Worm (Caenorhabditis elegans) whole organism, young adult: ENCODE results near the gene C02F4.4.

Source experiments
- B0261.1 ChIP-seq: sonication (generic microtip); optimal IDR thresholded peaks from 2 replicates; lab custom pipeline; 2016; ENCODE audit warnings: mild to moderate bottlenecking, missing genetic modification characterization, moderate library complexity, missing compliant biosample characterization
- B0336.3 ChIP-seq: fragments of 200-800 bp; sonication (Bioruptor generic); IDR thresholded peaks from 2 replicates; pipeline ENCODE4 v1.3.6; 2022; ENCODE audit warnings: missing genetic modification characterization, missing compliant biosample characterization
- D2030.7 ChIP-seq: fragments of 200-800 bp; sonication (Bioruptor generic); IDR thresholded peaks from 2 replicates; pipeline ENCODE4 v1.3.6; 2022; ENCODE audit warnings: missing genetic modification reagents, missing genetic modification characterization, missing compliant biosample characterization
- F22D6.2 ChIP-seq: sonication (generic microtip); optimal IDR thresholded peaks from 2 replicates; lab custom pipeline; 2016; ENCODE audit warnings: mild to moderate bottlenecking, missing genetic modification characterization, missing compliant biosample characterization
- F33H1.4 ChIP-seq: fragments of 200-800 bp; sonication (Bioruptor generic); IDR thresholded peaks from 2 replicates; pipeline ENCODE4 v1.3.6; 2022; ENCODE audit warnings: missing genetic modification reagents, missing genetic modification characterization, missing compliant biosample characterization
- F49E8.2 ChIP-seq: sonication (generic microtip); optimal IDR thresholded peaks from 3 replicates; lab custom pipeline; 2017; ENCODE audit warnings: missing genetic modification characterization, mild to moderate bottlenecking, missing compliant biosample characterization, antibody characterized with exemption, moderate library complexity; ENCODE audit not compliant: insufficient read depth
- F52B5.7 ChIP-seq: sonication (generic microtip); optimal IDR thresholded peaks from 2 replicates; lab custom pipeline; 2016; ENCODE audit warnings: mild to moderate bottlenecking, missing genetic modification characterization, missing compliant biosample characterization
- K11D2.4 ChIP-seq: fragments of 200-800 bp; sonication (Bioruptor generic); IDR thresholded peaks from 2 replicates; pipeline ENCODE4 v1.3.6; 2022; ENCODE audit warnings: missing genetic modification reagents, missing genetic modification characterization, missing compliant biosample characterization
- T26A5.8 ChIP-seq: sonication (generic microtip); optimal IDR thresholded peaks from 2 replicates; lab custom pipeline; 2016; ENCODE audit warnings: missing genetic modification characterization, missing compliant biosample characterization
- Y53G8AR.9 ChIP-seq: fragments of 200-800 bp; sonication (Bioruptor generic); conservative IDR thresholded peaks from 2 replicates; pipeline ENCODE4 v1.3.6; 2022; ENCODE audit warnings: missing genetic modification reagents, missing genetic modification characterization, missing compliant biosample characterization
- aptf-2 ChIP-seq: fragments of 200-800 bp; sonication (Bioruptor generic); conservative IDR thresholded peaks from 2 replicates; pipeline ENCODE4 v1.3.6; 2022; ENCODE audit warnings: missing genetic modification reagents, missing genetic modification characterization, missing compliant biosample characterization
- aptf-3 ChIP-seq: fragments of 200-800 bp; sonication (Bioruptor generic); IDR thresholded peaks from 2 replicates; pipeline ENCODE4 v1.3.6; 2022; ENCODE audit warnings: missing genetic modification characterization, missing compliant biosample characterization
- atf-7 ChIP-seq: sonication (generic microtip); optimal IDR thresholded peaks from 2 replicates; lab custom pipeline; 2017; ENCODE audit warnings: mild to moderate bottlenecking, missing genetic modification characterization, missing compliant biosample characterization
- attf-3 ChIP-seq: fragments of 200-800 bp; sonication (Bioruptor generic); conservative IDR thresholded peaks from 2 replicates; pipeline ENCODE4 v1.3.6; 2022; ENCODE audit warnings: missing genetic modification reagents, missing genetic modification characterization, missing compliant biosample characterization
- bed-1 ChIP-seq: fragments of 200-800 bp; sonication (Bioruptor generic); IDR thresholded peaks from 2 replicates; pipeline ENCODE4 v1.3.6; 2022; ENCODE audit warnings: missing genetic modification reagents, missing genetic modification characterization, missing compliant biosample characterization
- cebp-1 ChIP-seq, 2 experiments: fragments of 200-800 bp in 1 of 2; sonication (Bioruptor generic) in 1 of 2; sonication (generic microtip) in 1 of 2; IDR thresholded peaks in 1 of 2; optimal IDR thresholded peaks in 1 of 2; 2 replicates each; pipeline versions ENCODE4 v1.3.6 to Lab custom; 2017 to 2022; ENCODE audit warnings: missing compliant biosample characterization in 2 of 2, missing genetic modification characterization in 2 of 2, mild to moderate bottlenecking in 1 of 2, missing genetic modification reagents in 1 of 2, moderate library complexity in 1 of 2
- ceh-100 ChIP-seq: fragments of 200-800 bp; sonication (Bioruptor generic); IDR thresholded peaks from 2 replicates; pipeline ENCODE4 v1.3.6; 2022; ENCODE audit warnings: missing genetic modification reagents, missing genetic modification characterization, missing compliant biosample characterization
- ceh-40 ChIP-seq: fragments of 200-800 bp; sonication (Bioruptor generic); IDR thresholded peaks from 2 replicates; pipeline ENCODE4 v1.3.6; 2022; ENCODE audit warnings: missing genetic modification characterization, missing compliant biosample characterization
- ceh-58 ChIP-seq: fragments of 200-800 bp; sonication (Bioruptor generic); IDR thresholded peaks from 2 replicates; pipeline ENCODE4 v1.3.6; 2022; ENCODE audit warnings: missing genetic modification characterization, missing compliant biosample characterization
- ceh-79 ChIP-seq: sonication (generic microtip); optimal IDR thresholded peaks from 2 replicates; lab custom pipeline; 2017; ENCODE audit warnings: mild to moderate bottlenecking, missing genetic modification characterization, missing compliant biosample characterization
- chd-7 ChIP-seq: sonication (generic microtip); optimal IDR thresholded peaks from 2 replicates; lab custom pipeline; 2016; ENCODE audit warnings: mild to moderate bottlenecking, missing genetic modification characterization, moderate library complexity, missing compliant biosample characterization
- die-1 ChIP-seq: sonication (generic microtip); optimal IDR thresholded peaks from 2 replicates; lab custom pipeline; 2016; ENCODE audit warnings: missing genotype, mild to moderate bottlenecking, missing genetic modification characterization, missing compliant biosample characterization
- dpl-1 ChIP-seq: fragments of 150-350 bp; optimal IDR thresholded peaks from 2 replicates; lab custom pipeline; 2014; ENCODE audit warnings: missing biosample characterization, missing genetic modification reagents, missing genetic modification characterization
- egl-18 ChIP-seq: fragments of 200-800 bp; sonication (Bioruptor generic); IDR thresholded peaks from 2 replicates; pipeline ENCODE4 v1.3.6; 2022; ENCODE audit warnings: missing genetic modification reagents, missing genetic modification characterization, missing compliant biosample characterization
- egl-44 ChIP-seq: fragments of 200-800 bp; sonication (Bioruptor generic); IDR thresholded peaks from 2 replicates; pipeline ENCODE4 v1.3.6; 2022; ENCODE audit warnings: missing genetic modification reagents, missing genetic modification characterization, missing compliant biosample characterization
- ets-4 ChIP-seq: fragments of 200-800 bp; sonication (Bioruptor generic); optimal IDR thresholded peaks from 2 replicates; lab custom pipeline; 2018; ENCODE audit warnings: mild to moderate bottlenecking, missing genetic modification characterization, missing compliant biosample characterization
- fkh-3 ChIP-seq: sonication (generic microtip); optimal IDR thresholded peaks from 2 replicates; lab custom pipeline; 2016; ENCODE audit warnings: mild to moderate bottlenecking, missing genetic modification characterization, missing compliant biosample characterization
- him-1 ChIP-seq: sonication (generic microtip); optimal IDR thresholded peaks from 2 replicates; lab custom pipeline; 2016; ENCODE audit warnings: missing genotype, missing genetic modification reagents, missing genetic modification characterization, missing compliant biosample characterization
- hlh-12 ChIP-seq: sonication (generic microtip); optimal IDR thresholded peaks from 2 replicates; lab custom pipeline; 2016; ENCODE audit warnings: missing genetic modification characterization, missing compliant biosample characterization
- hlh-26 ChIP-seq: fragments of 200-800 bp; sonication (Bioruptor generic); conservative IDR thresholded peaks from 2 replicates; pipeline ENCODE4 v1.3.6; 2022; ENCODE audit warnings: missing genetic modification reagents, missing genetic modification characterization, missing compliant biosample characterization
- hrde-1 ChIP-seq: sonication (generic microtip); optimal IDR thresholded peaks from 2 replicates; lab custom pipeline; 2016; ENCODE audit warnings: missing genetic modification characterization, mild to moderate bottlenecking, missing compliant biosample characterization, moderate library complexity, missing genotype, missing genetic modification reagents, borderline replicate concordance
- hsf-1 ChIP-seq: fragments of 200-800 bp; sonication (Bioruptor generic); IDR thresholded peaks from 2 replicates; pipeline ENCODE4 v1.3.6; 2022; ENCODE audit warnings: missing genetic modification reagents, missing genetic modification characterization, missing compliant biosample characterization
- lag-1 ChIP-seq: fragments of 200-800 bp; sonication (Bioruptor generic); IDR thresholded peaks from 2 replicates; pipeline ENCODE4 v1.3.6; 2022; ENCODE audit warnings: missing genetic modification reagents, missing genetic modification characterization, missing compliant biosample characterization
- lin-26 ChIP-seq: fragments of 200-800 bp; sonication (Bioruptor generic); IDR thresholded peaks from 2 replicates; pipeline ENCODE4 v1.3.6; 2022; ENCODE audit warnings: missing genetic modification reagents, missing genetic modification characterization, missing compliant biosample characterization
- lsy-27 ChIP-seq: sonication (generic microtip); optimal IDR thresholded peaks from 2 replicates; lab custom pipeline; 2017; ENCODE audit warnings: missing genetic modification characterization, mild to moderate bottlenecking, missing compliant biosample characterization, antibody characterized with exemption, missing genotype, borderline replicate concordance; ENCODE audit not compliant: insufficient read depth
- madf-8 ChIP-seq: fragments of 200-800 bp; sonication (Bioruptor generic); conservative IDR thresholded peaks from 2 replicates; pipeline ENCODE4 v1.3.6; 2022; ENCODE audit warnings: missing genetic modification reagents, missing genetic modification characterization, missing compliant biosample characterization
- mxl-1 ChIP-seq: sonication (generic microtip); optimal IDR thresholded peaks from 2 replicates; lab custom pipeline; 2016; ENCODE audit warnings: missing genetic modification characterization, missing compliant biosample characterization
- nhr-80 ChIP-seq: sonication (generic microtip); optimal IDR thresholded peaks from 2 replicates; lab custom pipeline; 2016; ENCODE audit warnings: missing genetic modification characterization, missing compliant biosample characterization
- rec-8 ChIP-seq, 2 experiments: sonication (generic microtip); optimal IDR thresholded peaks; 2 replicates each; lab custom pipeline; 2016; ENCODE audit warnings: mild to moderate bottlenecking in 2 of 2, missing genetic modification characterization in 2 of 2, missing genetic modification reagents in 2 of 2, missing genotype in 2 of 2, missing biosample characterization in 1 of 2, missing compliant biosample characterization in 1 of 2, moderate library complexity in 1 of 2
- repo-1 ChIP-seq: sonication (generic microtip); optimal IDR thresholded peaks from 2 replicates; lab custom pipeline; 2017; ENCODE audit warnings: mild to moderate bottlenecking, missing genetic modification characterization, missing compliant biosample characterization
- snpc-1.3 ChIP-seq: sonication (generic microtip); optimal IDR thresholded peaks from 2 replicates; lab custom pipeline; 2017; ENCODE audit warnings: missing genetic modification characterization, mild to moderate bottlenecking, missing compliant biosample characterization, antibody characterized with exemption, moderate library complexity, missing genotype, missing genetic modification reagents; ENCODE audit not compliant: insufficient read depth
- tbx-9 ChIP-seq: sonication (generic microtip); optimal IDR thresholded peaks from 2 replicates; lab custom pipeline; 2016; ENCODE audit warnings: borderline replicate concordance, missing genetic modification characterization, inconsistent platforms, missing compliant biosample characterization
- unc-130 ChIP-seq: sonication (generic microtip); optimal IDR thresholded peaks from 2 replicates; lab custom pipeline; 2016; ENCODE audit warnings: missing genetic modification reagents, missing genetic modification characterization, missing compliant biosample characterization
- unc-62 ChIP-seq: fragments of 150-350 bp; optimal IDR thresholded peaks from 2 replicates; lab custom pipeline; 2014; ENCODE audit warnings: missing biosample characterization, missing genetic modification reagents, missing genetic modification characterization
- zim-3 ChIP-seq: sonication (generic microtip); optimal IDR thresholded peaks from 2 replicates; lab custom pipeline; 2017; ENCODE audit warnings: mild to moderate bottlenecking, missing genetic modification characterization, moderate library complexity, missing compliant biosample characterization
- ztf-18 ChIP-seq: sonication (generic microtip); optimal IDR thresholded peaks from 2 replicates; lab custom pipeline; 2016; ENCODE audit warnings: missing genotype, mild to moderate bottlenecking, missing genetic modification characterization, missing compliant biosample characterization
- ztf-25 ChIP-seq: fragments of 200-800 bp; sonication (Bioruptor generic); IDR thresholded peaks from 2 replicates; pipeline ENCODE4 v1.3.6; 2022; ENCODE audit warnings: missing genetic modification reagents, missing genetic modification characterization, missing compliant biosample characterization
- ztf-26 ChIP-seq: sonication (generic microtip); optimal IDR thresholded peaks from 2 replicates; lab custom pipeline; 2017; ENCODE audit warnings: missing genetic modification characterization, missing compliant biosample characterization

Gene C02F4.4

ce11 chrIV:10483607-10484117 is 31.4 kb downstream of the C02F4.4 start, which contains the start of the genes F01D4.5 and ced-5 (continued):
- peak; percentile 56 for TF ChIP-seq chd-7
- no peak for TF ChIP-seq fkh-3 (tag; lab: Kevin White, UChicago)
- peak; percentile 61; the same call in 1 of the 2 replicates for TF ChIP-seq K11D2.4 (GFP tag; lab: Robert Waterston, UW)
- peak; percentile 43; the same call in 1 of the 2 replicates for TF ChIP-seq D2030.7 (GFP tag; lab: Robert Waterston, UW)
- no peak for TF ChIP-seq mxl-1 (tag; lab: Kevin White, UChicago)
- TF ChIP-seq cebp-1 (GFP tag; IDR thresholded peaks at IDR 0.05; lab: Robert Waterston, UW): no peak
- peak; percentile 61 for TF ChIP-seq cebp-1 (tag; optimal IDR thresholded peaks at IDR 0.05; lab: Kevin White, UChicago)
- TF ChIP-seq hlh-26 (GFP tag; lab: Robert Waterston, UW): no peak
- peak; percentile 71 for TF ChIP-seq hrde-1 (tag; lab: Kevin White, UChicago)
- no peak for TF ChIP-seq ceh-40 (GFP tag; lab: Robert Waterston, UW)
- TF ChIP-seq ceh-58 (GFP tag; lab: Robert Waterston, UW): no peak
- TF ChIP-seq madf-8: no peak
- 0 out of 2 replicates have a peak, but pooled peaks have one; percentile 74 for TF ChIP-seq lag-1 (GFP tag; lab: Robert Waterston, UW)
- peak; percentile 1 for TF ChIP-seq F52B5.7
- peak; percentile 5 for TF ChIP-seq B0261.1 (tag; lab: Kevin White, UChicago)
- TF ChIP-seq unc-130 (GFP tag; lab: Kevin White, UChicago): peak; percentile 93
- no peak for TF ChIP-seq attf-3 (GFP tag; lab: Robert Waterston, UW)
- TF ChIP-seq snpc-1.3: no peak
- no peak for TF ChIP-seq egl-18 (GFP tag; lab: Robert Waterston, UW)
- TF ChIP-seq F49E8.2: no peak
- TF ChIP-seq aptf-3: no peak
- no peak for TF ChIP-seq ets-4 (GFP tag; lab: Kevin White, UChicago)
- TF ChIP-seq repo-1 (tag; lab: Kevin White, UChicago): no peak
- no peak for TF ChIP-seq ceh-79 (tag; lab: Kevin White, UChicago)
- TF ChIP-seq unc-62: no peak
- TF ChIP-seq egl-44 (GFP tag; lab: Robert Waterston, UW): no peak
- TF ChIP-seq aptf-2 (GFP tag; lab: Robert Waterston, UW): peak; percentile 83
- no peak for TF ChIP-seq zim-3 (tag; lab: Kevin White, UChicago)
- TF ChIP-seq F33H1.4 (GFP tag; lab: Robert Waterston, UW): peak; percentile 48; the same call in 1 of the 2 replicates
- TF ChIP-seq ztf-18 (tag; lab: Kevin White, UChicago): peak; percentile 27
- TF ChIP-seq lin-26 (GFP tag; lab: Robert Waterston, UW): no peak
- TF ChIP-seq rec-8 (tag; optimal IDR thresholded peaks at IDR 0.05; lab: Kevin White, UChicago): peak; percentile 60 to 89
- TF ChIP-seq ztf-25 (GFP tag; lab: Robert Waterston, UW): no peak
- TF ChIP-seq nhr-80 (tag; lab: Kevin White, UChicago): peak; percentile 35
- TF ChIP-seq Y53G8AR.9 (GFP tag; lab: Robert Waterston, UW): no peak
- TF ChIP-seq ztf-26 (tag; lab: Kevin White, UChicago): peak; percentile 6
- TF ChIP-seq lsy-27 (tag; lab: Kevin White, UChicago): no peak
- no peak for TF ChIP-seq T26A5.8 (tag; lab: Kevin White, UChicago)
- peak; percentile 44 for TF ChIP-seq atf-7
- no peak for TF ChIP-seq die-1 (tag; lab: Kevin White, UChicago)
- no peak for TF ChIP-seq hlh-12
- no peak for TF ChIP-seq B0336.3 (GFP tag; lab: Robert Waterston, UW)
- peak; percentile 80 for TF ChIP-seq F22D6.2 (tag; lab: Kevin White, UChicago)
- TF ChIP-seq ceh-100 (GFP tag; lab: Robert Waterston, UW): peak; percentile 41; the same call in 1 of the 2 replicates
- no peak for TF ChIP-seq hsf-1
- no peak for TF ChIP-seq dpl-1 (GFP tag; lab: Kevin White, UChicago)
- 0 out of 2 replicates have a peak, but pooled peaks have one; percentile 54 for TF ChIP-seq bed-1 (GFP tag; lab: Robert Waterston, UW)
- peak; percentile 55 for TF ChIP-seq him-1 (tag; lab: Kevin White, UChicago)
- no peak for TF ChIP-seq tbx-9
